Worm (Caenorhabditis elegans): ENCODE measurements around the gene Y43F8B.25.

The Y43F8B.25 gene

DNA sequence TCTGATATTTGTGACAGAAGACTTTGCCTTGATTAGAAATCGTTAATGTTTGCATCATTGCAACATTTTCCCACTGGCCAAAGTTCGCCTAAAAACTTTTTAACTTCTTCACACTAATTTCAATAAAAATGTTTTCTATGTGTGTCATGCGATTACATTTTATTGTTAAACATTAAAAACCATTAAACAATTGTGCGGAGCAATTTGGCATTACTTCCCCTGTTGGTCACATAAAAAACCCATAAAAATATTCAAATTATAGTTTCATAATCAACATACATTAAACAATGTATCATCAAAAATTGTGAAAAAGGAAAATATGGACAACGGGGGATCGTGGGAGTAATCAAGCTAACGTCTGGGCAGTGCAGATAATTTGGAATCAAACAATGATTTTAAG lies 43.4 kb upstream of the Y43F8B.25 start:
- TF ChIP-seq php-3 (GFP tag; IDR thresholded peaks at IDR 0.05) (peak; percentile 94), nhr-28 (tag; optimal IDR thresholded peaks at IDR 0.05) (peak; percentile 6)

DNA sequence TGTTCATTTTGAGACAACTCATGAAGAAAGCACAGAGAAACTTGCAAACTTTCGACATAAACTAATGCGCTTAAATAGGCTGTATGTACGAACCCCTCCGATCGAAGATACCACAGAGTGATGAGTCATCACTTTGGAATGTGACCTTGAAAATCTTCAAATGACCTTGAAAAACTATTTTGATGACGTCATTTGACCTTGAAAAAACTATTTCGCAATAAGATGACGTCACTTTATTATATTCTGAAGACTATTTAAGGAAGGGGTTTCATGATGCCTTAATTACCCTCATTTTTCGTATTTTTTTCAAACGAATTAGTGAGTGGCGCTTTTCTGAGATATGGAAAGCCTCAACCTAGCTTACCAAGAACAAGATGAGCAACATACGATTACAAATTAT lies 41.6 kb upstream of the Y43F8B.25 start, which contains the start of gene C25F9.2:
Gene C25F9.2 (plus strand): TSS at position 341 of the 400 bp plus-strand sequence.
- no peak for TF ChIP-seq nhr-42 (GFP tag; IDR thresholded peaks at IDR 0.05)
- TF ChIP-seq zag-1 (tag; optimal IDR thresholded peaks at IDR 0.05): no peak
- TF ChIP-seq pha-4 (GFP tag; IDR thresholded peaks at IDR 0.05): no peak
- no peak for TF ChIP-seq pha-4 (tag; optimal IDR thresholded peaks at IDR 0.05)
- TF ChIP-seq spr-3 (GFP tag; optimal IDR thresholded peaks at IDR 0.05): no peak
- TF ChIP-seq T20F7.1 (GFP tag; optimal IDR thresholded peaks at IDR 0.05): no peak
- no peak for TF ChIP-seq dpl-1 (GFP tag; optimal IDR thresholded peaks at IDR 0.05)
- no peak for TF ChIP-seq nhr-102 (tag; optimal IDR thresholded peaks at IDR 0.05)
- TF ChIP-seq Y75B8A.6 (GFP tag; IDR thresholded peaks at IDR 0.05): no peak
- TF ChIP-seq daf-19 (GFP tag; conservative IDR thresholded peaks at IDR 0.05): no peak

DNA sequence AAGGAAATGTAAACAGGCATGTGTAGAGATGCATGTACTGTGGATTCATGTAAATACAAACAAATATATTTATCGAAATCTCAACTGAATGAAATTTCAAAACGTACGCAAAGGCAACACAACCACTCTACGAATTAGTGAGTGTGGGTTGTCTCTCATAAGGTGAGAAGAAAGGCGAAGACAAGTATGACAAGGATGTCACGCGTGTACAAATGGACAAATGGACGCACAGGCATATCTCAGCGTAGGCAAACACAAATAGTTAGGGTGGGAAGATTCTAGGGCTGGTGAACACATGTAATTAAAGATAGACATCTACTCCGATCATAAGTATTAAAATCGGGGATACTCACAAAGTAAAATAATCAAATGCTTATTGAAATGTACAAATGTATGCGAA lies 34.6 kb upstream of the Y43F8B.25 start:
- TF ChIP-seq ceh-44 (GFP tag; IDR thresholded peaks at IDR 0.05) (no peak), hlh-30 (tag; optimal IDR thresholded peaks at IDR 0.05; ENCODE audit: insufficient read depth) (peak; percentile 77), mxl-3 (GFP tag; optimal IDR thresholded peaks at IDR 0.05) (peak; percentile 19), hlh-11 (tag; optimal IDR thresholded peaks at IDR 0.05) (peak; percentile 11), pha-4 (GFP tag; IDR thresholded peaks at IDR 0.05) (no peak), pha-4 (tag; optimal IDR thresholded peaks at IDR 0.05) (no peak), unc-62 (GFP tag; optimal IDR thresholded peaks at IDR 0.05 in 1 of 2) (peak in 1 of 2 experiments; percentile 61), unc-62 (tag; optimal IDR thresholded peaks at IDR 0.05) (no peak)

DNA sequence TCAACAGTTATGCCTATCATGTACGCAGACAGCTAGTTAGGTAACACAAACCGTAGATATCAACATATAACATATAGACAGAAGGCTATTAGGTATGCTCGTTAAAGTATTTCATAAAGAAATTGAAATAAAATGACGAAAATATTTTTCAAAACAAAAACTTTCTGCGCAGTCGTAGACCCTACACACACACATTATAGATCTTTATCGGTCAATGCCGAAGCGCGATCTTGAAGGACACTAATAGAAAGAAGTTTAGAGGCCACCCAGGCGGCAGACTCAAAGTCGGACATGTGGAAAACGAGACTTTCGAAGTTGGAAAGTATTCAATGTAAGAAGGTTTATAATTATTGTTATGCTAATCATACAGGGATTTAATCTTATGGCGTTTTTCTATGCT lies 33.8 kb upstream of the Y43F8B.25 start:
- TF ChIP-seq attf-4 (tag; optimal IDR thresholded peaks at IDR 0.05) (no peak), ztf-11 (tag; optimal IDR thresholded peaks at IDR 0.05) (no peak), zfp-3 (GFP tag; conservative IDR thresholded peaks at IDR 0.05) (no peak), nhr-6 (tag; optimal IDR thresholded peaks at IDR 0.05) (no peak), pha-4 (GFP tag; IDR thresholded peaks at IDR 0.05) (no peak), pha-4 (tag; optimal IDR thresholded peaks at IDR 0.05) (no peak), ctbp-1 (GFP tag; IDR thresholded peaks at IDR 0.05) (no peak), aha-1 (tag) (no peak), snpc-4 (tag; optimal IDR thresholded peaks at IDR 0.05) (no peak), unc-62 (GFP tag; optimal IDR thresholded peaks at IDR 0.05 in 1 of 2) (no peak), unc-62 (tag; optimal IDR thresholded peaks at IDR 0.05) (no peak), vab-7 (GFP tag; IDR thresholded peaks at IDR 0.05) (no peak), mdt-29 (GFP tag; IDR thresholded peaks at IDR 0.05) (no peak), skn-1 (tag; optimal IDR thresholded peaks at IDR 0.05) (no peak), ceh-28 (tag; optimal IDR thresholded peaks at IDR 0.05) (no peak)

DNA sequence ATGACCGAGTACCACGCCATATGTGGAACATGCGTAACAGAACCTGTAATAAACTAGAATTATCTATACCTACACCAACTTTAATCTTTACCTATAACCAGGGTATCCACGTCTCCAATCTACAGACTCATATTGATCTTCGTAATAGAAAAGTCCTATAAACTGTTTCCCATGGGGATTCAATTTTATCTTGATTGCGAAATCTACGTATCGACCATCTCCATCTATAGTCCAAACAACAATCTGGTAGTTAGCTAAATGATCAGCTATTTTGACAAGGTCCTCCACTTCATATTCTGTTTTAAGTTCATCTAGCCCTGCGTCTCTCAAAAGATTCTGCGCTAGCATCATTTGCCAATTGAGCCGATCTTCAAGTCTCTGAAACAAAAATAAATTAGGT lies 33.1 kb upstream of the Y43F8B.25 start:
- TF ChIP-seq Y75B8A.6 (GFP tag; IDR thresholded peaks at IDR 0.05): 0 out of 2 replicates have a peak, but pooled peaks have one; percentile 47
- no peak for TF ChIP-seq ama-1 (optimal IDR thresholded peaks at IDR 0.05)

DNA sequence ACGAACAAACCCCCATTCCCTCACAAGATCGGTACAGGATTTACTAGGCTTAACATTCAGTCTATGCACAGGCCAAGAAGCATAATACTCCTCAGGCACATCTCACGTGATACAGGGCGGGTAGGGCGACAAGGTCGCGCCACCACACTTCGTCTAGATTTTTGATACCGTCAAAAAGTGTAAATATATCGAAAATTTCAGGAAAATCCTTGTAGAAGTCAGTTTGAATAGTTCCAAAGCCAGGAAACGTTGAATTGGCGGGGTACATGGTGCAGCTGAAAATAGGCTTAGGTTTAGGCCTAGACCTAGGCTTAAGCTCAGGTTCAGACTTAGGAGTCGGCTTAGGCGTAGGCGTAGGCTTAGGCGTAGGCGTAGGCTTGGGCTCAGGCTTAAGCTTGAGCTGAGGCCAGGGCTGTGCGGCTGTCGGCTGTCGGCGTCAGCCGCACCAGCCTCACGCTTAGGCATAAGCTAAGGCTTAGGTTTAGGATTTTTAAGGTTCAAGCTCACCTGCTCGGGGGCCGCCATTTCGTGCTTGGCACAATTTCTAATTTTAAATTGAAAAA lies 32.3 kb upstream of the Y43F8B.25 start:
- TF ChIP-seq set-16 (GFP tag; IDR thresholded peaks at IDR 0.05) (no peak; the same call in 1 of the 2 replicates), unc-39 (tag; optimal IDR thresholded peaks at IDR 0.05) (no peak), F26F4.8 (GFP tag; conservative IDR thresholded peaks at IDR 0.05) (0 out of 2 replicates have a peak, but pooled peaks have one; percentile 19), madf-5 (GFP tag; IDR thresholded peaks at IDR 0.05) (no peak), daf-19 (GFP tag; conservative IDR thresholded peaks at IDR 0.05) (no peak), nhr-10 (tag; optimal IDR thresholded peaks at IDR 0.05) (no peak), nhr-111 (GFP tag; optimal IDR thresholded peaks at IDR 0.05) (peak; percentile 62), nhr-11 (tag; optimal IDR thresholded peaks at IDR 0.05) (no peak), ceh-62 (tag; optimal IDR thresholded peaks at IDR 0.05) (no peak), hlh-30 (tag; optimal IDR thresholded peaks at IDR 0.05; ENCODE audit: insufficient read depth) (peak; percentile 30), R02D3.7 (tag; optimal IDR thresholded peaks at IDR 0.05) (no peak), nhr-28 (tag; optimal IDR thresholded peaks at IDR 0.05) (no peak), ces-1 (GFP tag; optimal IDR thresholded peaks at IDR 0.05) (no peak), saeg-2 (GFP tag; IDR thresholded peaks at IDR 0.05) (0 out of 2 replicates have a peak, but pooled peaks have one; percentile 11), mxl-2 (GFP tag; conservative IDR thresholded peaks at IDR 0.05) (peak; percentile 63; the same call in 1 of the 2 replicates), tra-1 (GFP tag; IDR thresholded peaks at IDR 0.05) (0 out of 2 replicates have a peak, but pooled peaks have one; percentile 25), aly-2 (tag; optimal IDR thresholded peaks at IDR 0.05) (no peak)

Measured in whole organism, L4 larva.